Worm (Caenorhabditis elegans) whole organism, L4 larva: ENCODE measurements around the gene F42C5.3.

Source experiments
- Y75B8A.6 ChIP-seq: fragments of 200-800 bp; sonication (Bioruptor generic); IDR thresholded peaks from 2 replicates; pipeline ENCODE4 v1.3.6; 2022; ENCODE audit warnings: missing genetic modification reagents, missing genetic modification characterization, missing compliant biosample characterization
- ZK546.5 ChIP-seq, 2 experiments: sonication (generic microtip); optimal IDR thresholded peaks; 2 replicates each; lab custom pipeline; 2017; ENCODE audit warnings: missing biosample characterization in 2 of 2, missing genetic modification characterization in 2 of 2
- egl-27 ChIP-seq: sonication (generic microtip); optimal IDR thresholded peaks from 3 replicates; lab custom pipeline; 2017; ENCODE audit warnings: missing biosample characterization, missing genetic modification reagents, missing genetic modification characterization
- lin-39 ChIP-seq: fragments of 150-350 bp; optimal IDR thresholded peaks from 2 replicates; lab custom pipeline; 2014; ENCODE audit warnings: missing biosample characterization, missing genetic modification reagents, missing genetic modification characterization
- nhr-102 ChIP-seq: sonication (generic microtip); optimal IDR thresholded peaks from 2 replicates; lab custom pipeline; 2016; ENCODE audit warnings: mild to moderate bottlenecking, missing genetic modification characterization, moderate library complexity, missing compliant biosample characterization
- nhr-77 ChIP-seq: fragments of 150-350 bp; optimal IDR thresholded peaks from 2 replicates; lab custom pipeline; 2014; ENCODE audit warnings: missing biosample characterization, missing genetic modification characterization
- unc-39 ChIP-seq: sonication (generic microtip); optimal IDR thresholded peaks from 2 replicates; lab custom pipeline; 2017; ENCODE audit warnings: missing biosample characterization, missing genetic modification characterization

ce11 chrIV:7240564-7240963 is 46.8 kb downstream of the F42C5.3 start:
- no peak for TF ChIP-seq nhr-102 (tag; lab: Kevin White, UChicago)
- TF ChIP-seq unc-39 = no peak
- TF ChIP-seq lin-39 (tag; lab: Kevin White, UChicago) = no peak
- no peak for TF ChIP-seq egl-27 (tag; lab: Kevin White, UChicago)
- no peak for TF ChIP-seq Y75B8A.6 (GFP tag; lab: Robert Waterston, UW)
- no peak for TF ChIP-seq ZK546.5 (tag; optimal IDR thresholded peaks at IDR 0.05; lab: Kevin White, UChicago)
- TF ChIP-seq nhr-77 = no peak
